Fruit fly (Drosophila melanogaster) whole organism, embryonic: ENCODE data around the gene CG6216.
A peak's percentile ranks its signal among the peaks of the same experiment; 100 is the strongest.

Experiments used
- Abd-B ChIP-seq: fragments of 200-800 bp; sonication (Bioruptor generic); optimal IDR thresholded peaks from 2 replicates; lab custom pipeline; 2018; ENCODE audit warnings: missing biosample characterization, mild to moderate bottlenecking, missing genetic modification characterization, moderate library complexity
- Aef1 ChIP-seq: fragments of 200-800 bp; sonication (Bioruptor generic); IDR thresholded peaks from 3 replicates; pipeline ENCODE4 v1.3.6; 2022; ENCODE audit warnings: missing biosample characterization, missing genetic modification characterization
- Bgb ChIP-seq: fragments of 200-800 bp; sonication (Bioruptor generic); IDR thresholded peaks from 2 replicates; pipeline ENCODE4 v1.3.6; 2022; ENCODE audit warnings: missing biosample characterization, missing genetic modification characterization; ENCODE audit not compliant: partially characterized antibody
- CG10321 ChIP-seq: fragments of 200-800 bp; sonication (Bioruptor generic); IDR thresholded peaks from 2 replicates; pipeline ENCODE4 v1.3.6; 2022; ENCODE audit warnings: missing biosample characterization, missing genetic modification characterization
- CG10543 ChIP-seq: fragments of 200-800 bp; sonication (Bioruptor generic); optimal IDR thresholded peaks from 3 replicates; lab custom pipeline; 2017; ENCODE audit warnings: missing biosample characterization, mild to moderate bottlenecking, missing genetic modification characterization, moderate library complexity
- CG10979 ChIP-seq: fragments of 200-800 bp; sonication (Bioruptor generic); optimal IDR thresholded peaks from 2 replicates; lab custom pipeline; 2018; ENCODE audit warnings: missing biosample characterization, mild to moderate bottlenecking, missing genetic modification characterization, moderate library complexity
- CG14014 ChIP-seq: fragments of 200-800 bp; sonication (Bioruptor generic); IDR thresholded peaks from 2 replicates; pipeline ENCODE4 v1.3.6; 2022; ENCODE audit warnings: missing biosample characterization, missing genetic modification characterization
- CG1603 ChIP-seq: fragments of 200-800 bp; sonication (Bioruptor generic); optimal IDR thresholded peaks from 2 replicates; lab custom pipeline; 2019; ENCODE audit warnings: missing biosample characterization, mild to moderate bottlenecking, missing genetic modification characterization, moderate library complexity
- CG17186 ChIP-seq: fragments of 200-800 bp; sonication (Bioruptor generic); optimal IDR thresholded peaks from 3 replicates; lab custom pipeline; 2017; ENCODE audit warnings: missing biosample characterization, missing genetic modification reagents, missing genetic modification characterization
- CG17612 ChIP-seq: fragments of 200-800 bp; sonication (Bioruptor generic); IDR thresholded peaks from 2 replicates; pipeline ENCODE4 v1.3.6; 2022; ENCODE audit warnings: missing biosample characterization, missing genetic modification characterization
- CG18262 ChIP-seq: fragments of 200-800 bp; optimal IDR thresholded peaks from 3 replicates; lab custom pipeline; 2019; ENCODE audit warnings: missing biosample characterization, mild to moderate bottlenecking, missing genetic modification characterization, moderate library complexity
- CG2875 ChIP-seq: fragments of 200-800 bp; sonication (Bioruptor generic); optimal IDR thresholded peaks from 2 replicates; lab custom pipeline; 2017; ENCODE audit warnings: missing biosample characterization, mild to moderate bottlenecking, missing genetic modification characterization, missing genetic modification reagents
- CG31388 ChIP-seq: fragments of 200-800 bp; sonication (Bioruptor generic); optimal IDR thresholded peaks from 2 replicates; lab custom pipeline; 2016; ENCODE audit warnings: missing biosample characterization, missing genetic modification characterization
- CG32532 ChIP-seq: fragments of 200-800 bp; sonication (Bioruptor generic); IDR thresholded peaks from 2 replicates; pipeline ENCODE4 v1.3.6; 2022; ENCODE audit warnings: missing biosample characterization, missing genetic modification characterization
- CG3281 ChIP-seq: fragments of 200-800 bp; sonication (Bioruptor generic); optimal IDR thresholded peaks from 3 replicates; lab custom pipeline; 2017; ENCODE audit warnings: missing biosample characterization, mild to moderate bottlenecking, missing genetic modification characterization
- CG33213 ChIP-seq: fragments of 200-800 bp; sonication (Bioruptor generic); optimal IDR thresholded peaks from 3 replicates; lab custom pipeline; 2016; ENCODE audit warnings: missing biosample characterization, missing genetic modification characterization
- CG3407 ChIP-seq: fragments of 200-800 bp; sonication (Bioruptor generic); optimal IDR thresholded peaks from 2 replicates; lab custom pipeline; 2018; ENCODE audit warnings: missing biosample characterization, mild to moderate bottlenecking, missing genetic modification characterization
- CG34376 ChIP-seq: fragments of 200-800 bp; sonication (Bioruptor generic); optimal IDR thresholded peaks from 2 replicates; lab custom pipeline; 2018; ENCODE audit warnings: missing biosample characterization, mild to moderate bottlenecking, missing genetic modification characterization
- CG4424 ChIP-seq: fragments of 200-800 bp; sonication (Bioruptor generic); optimal IDR thresholded peaks from 3 replicates; lab custom pipeline; 2016; ENCODE audit warnings: missing biosample characterization, missing genetic modification characterization
- CG4854 ChIP-seq: fragments of 200-800 bp; sonication (Bioruptor generic); optimal IDR thresholded peaks from 2 replicates; lab custom pipeline; 2016; ENCODE audit warnings: missing biosample characterization, missing genetic modification characterization, inconsistent platforms
- CG6254 ChIP-seq: fragments of 200-800 bp; sonication (Bioruptor generic); optimal IDR thresholded peaks from 3 replicates; lab custom pipeline; 2017; ENCODE audit warnings: mild to moderate bottlenecking, missing biosample characterization, missing genetic modification reagents, missing genetic modification characterization
- CG6683 ChIP-seq: fragments of 200-800 bp; sonication (Bioruptor generic); optimal IDR thresholded peaks from 2 replicates; lab custom pipeline; 2017; ENCODE audit warnings: missing biosample characterization, mild to moderate bottlenecking, missing genetic modification characterization, missing genetic modification reagents
- CG6813 ChIP-seq: fragments of 200-800 bp; sonication (Bioruptor generic); optimal IDR thresholded peaks from 2 replicates; lab custom pipeline; 2017; ENCODE audit warnings: missing biosample characterization, missing genetic modification characterization, mild to moderate bottlenecking, moderate library complexity, missing genetic modification reagents
- CG7963 ChIP-seq: fragments of 200-800 bp; sonication (Bioruptor generic); IDR thresholded peaks from 3 replicates; pipeline ENCODE4 v1.3.6; 2022; ENCODE audit warnings: missing biosample characterization, missing genetic modification characterization; ENCODE audit not compliant: partially characterized antibody
- CG8478 ChIP-seq: fragments of >200 bp; optimal IDR thresholded peaks from 2 replicates; lab custom pipeline; 2018
- CG8924 ChIP-seq: fragments of 200-800 bp; optimal IDR thresholded peaks from 3 replicates; lab custom pipeline; 2019; ENCODE audit warnings: missing biosample characterization, mild to moderate bottlenecking, missing genetic modification characterization, moderate library complexity
- Fer1 ChIP-seq: fragments of 200-800 bp; sonication (Bioruptor generic); optimal IDR thresholded peaks from 2 replicates; lab custom pipeline; 2017; ENCODE audit warnings: missing biosample characterization, mild to moderate bottlenecking, missing genetic modification characterization
- Max ChIP-seq: fragments of 200-800 bp; sonication (Bioruptor generic); optimal IDR thresholded peaks from 2 replicates; lab custom pipeline; 2016; ENCODE audit warnings: missing biosample characterization, mild to moderate bottlenecking, missing genetic modification characterization
- NC2β ChIP-seq: fragments of 200-800 bp; sonication (Bioruptor generic); optimal IDR thresholded peaks from 2 replicates; lab custom pipeline; 2016; ENCODE audit warnings: missing biosample characterization, missing genetic modification characterization
- Sox100B ChIP-seq: fragments of 200-800 bp; sonication (Bioruptor generic); optimal IDR thresholded peaks from 3 replicates; lab custom pipeline; 2018; ENCODE audit warnings: missing biosample characterization, mild to moderate bottlenecking, missing genetic modification characterization
- Sry-β ChIP-seq: fragments of 200-800 bp; sonication (Bioruptor generic); optimal IDR thresholded peaks from 2 replicates; lab custom pipeline; 2018; ENCODE audit warnings: missing biosample characterization, mild to moderate bottlenecking, missing genetic modification characterization, moderate library complexity
- Ssrp ChIP-seq: fragments of 200-800 bp; sonication (Bioruptor generic); optimal IDR thresholded peaks from 2 replicates; lab custom pipeline; 2018; ENCODE audit warnings: missing biosample characterization, mild to moderate bottlenecking, missing genetic modification characterization, moderate library complexity
- Vsx1 ChIP-seq: fragments of 200-800 bp; sonication (Bioruptor generic); optimal IDR thresholded peaks from 2 replicates; lab custom pipeline; 2017; ENCODE audit warnings: missing biosample characterization, mild to moderate bottlenecking, missing genetic modification characterization, missing genetic modification reagents
- bbx ChIP-seq: fragments of 200-800 bp; sonication (Bioruptor generic); IDR thresholded peaks from 2 replicates; pipeline ENCODE4 v1.3.6; 2022; ENCODE audit warnings: missing biosample characterization, missing genetic modification characterization; ENCODE audit not compliant: partially characterized antibody
- caup ChIP-seq: fragments of 200-800 bp; sonication (Bioruptor generic); optimal IDR thresholded peaks from 3 replicates; lab custom pipeline; 2017; ENCODE audit warnings: missing biosample characterization, mild to moderate bottlenecking, missing genetic modification characterization, moderate library complexity; ENCODE audit not compliant: severe bottlenecking
- corto ChIP-seq: fragments of 200-800 bp; sonication (Bioruptor generic); optimal IDR thresholded peaks from 2 replicates; lab custom pipeline; 2016; ENCODE audit warnings: missing biosample characterization, mild to moderate bottlenecking, missing genetic modification characterization, moderate library complexity
- crol ChIP-seq: fragments of 200-800 bp; sonication (Bioruptor generic); IDR thresholded peaks from 2 replicates; pipeline ENCODE4 v1.3.6; 2022; ENCODE audit warnings: missing biosample characterization, missing genetic modification characterization
- cwo ChIP-seq: fragments of 200-800 bp; sonication (Bioruptor generic); optimal IDR thresholded peaks from 3 replicates; lab custom pipeline; 2017; ENCODE audit warnings: missing biosample characterization, missing genetic modification characterization, mild to moderate bottlenecking, moderate library complexity, missing genetic modification reagents
- en ChIP-seq: fragments of 200-800 bp; sonication (Bioruptor generic); optimal IDR thresholded peaks from 2 replicates; lab custom pipeline; 2016; ENCODE audit warnings: missing biosample characterization, missing genetic modification characterization
- grau ChIP-seq: fragments of 200-800 bp; optimal IDR thresholded peaks from 3 replicates; lab custom pipeline; 2019; ENCODE audit warnings: missing biosample characterization, mild to moderate bottlenecking, missing genetic modification characterization, moderate library complexity
- lab ChIP-seq: fragments of 200-800 bp; sonication (Bioruptor generic); optimal IDR thresholded peaks from 3 replicates; lab custom pipeline; 2017; ENCODE audit warnings: missing biosample characterization, missing genetic modification characterization, mild to moderate bottlenecking, moderate library complexity, missing genetic modification reagents
- mld ChIP-seq: fragments of 200-800 bp; sonication (Bioruptor generic); IDR thresholded peaks from 3 replicates; pipeline ENCODE4 v1.3.6; 2022; ENCODE audit warnings: missing biosample characterization, missing genetic modification characterization; ENCODE audit not compliant: partially characterized antibody
- nom ChIP-seq: fragments of 200-800 bp; sonication (Bioruptor generic); optimal IDR thresholded peaks from 2 replicates; lab custom pipeline; 2017; ENCODE audit warnings: missing biosample characterization, missing genetic modification characterization, mild to moderate bottlenecking, moderate library complexity, missing genetic modification reagents
- schlank ChIP-seq: fragments of 200-800 bp; sonication (Bioruptor generic); optimal IDR thresholded peaks from 2 replicates; lab custom pipeline; 2018; ENCODE audit warnings: missing biosample characterization, mild to moderate bottlenecking, missing genetic modification characterization
- scrt ChIP-seq: fragments of 200-800 bp; sonication (Bioruptor generic); optimal IDR thresholded peaks from 2 replicates; lab custom pipeline; 2018; ENCODE audit warnings: missing biosample characterization, mild to moderate bottlenecking, missing genetic modification characterization, moderate library complexity
- sob ChIP-seq: fragments of 200-800 bp; sonication (Bioruptor generic); IDR thresholded peaks from 2 replicates; pipeline ENCODE4 v1.3.6; 2022; ENCODE audit warnings: missing biosample characterization, missing genetic modification characterization
- ssp ChIP-seq: fragments of 200-800 bp; sonication (Bioruptor generic); IDR thresholded peaks from 2 replicates; pipeline ENCODE4 v1.3.6; 2022; ENCODE audit warnings: missing biosample characterization, missing genetic modification characterization
- tap ChIP-seq: fragments of 200-800 bp; optimal IDR thresholded peaks from 3 replicates; lab custom pipeline; 2019; ENCODE audit warnings: missing biosample characterization, mild to moderate bottlenecking, missing genetic modification characterization, moderate library complexity
- vvl ChIP-seq: fragments of 200-800 bp; sonication (Bioruptor generic); IDR thresholded peaks from 2 replicates; pipeline ENCODE4 v1.3.6; 2022; ENCODE audit warnings: missing biosample characterization, missing genetic modification characterization
- wek ChIP-seq: fragments of 200-800 bp; sonication (Bioruptor generic); optimal IDR thresholded peaks from 3 replicates; lab custom pipeline; 2018; ENCODE audit warnings: missing biosample characterization, mild to moderate bottlenecking, missing genetic modification characterization, moderate library complexity

CG6216 gene

dm6 chr3L:11107432-11107831, 43.2 kb downstream of the CG6216 start, which contains the start of gene CG32073 (continued):
- TF ChIP-seq Vsx1 (GFP tag; lab: Kevin White, UChicago) (peak; percentile 67), CG6683 (GFP tag; lab: Kevin White, UChicago) (peak; percentile 40), NC2β (GFP tag; lab: Kevin White, UChicago) (no peak), nom (GFP tag; lab: Kevin White, UChicago) (no peak), CG3281 (peak; percentile 2), bbx (GFP tag; lab: Robert Waterston, UW) (no peak), scrt (GFP tag; lab: Kevin White, UChicago) (no peak), CG2875 (GFP tag; lab: Kevin White, UChicago) (peak; percentile 29), CG8924 (tag; lab: Kevin White, UChicago) (peak; percentile 9), CG10321 (no peak), grau (tag; lab: Kevin White, UChicago) (no peak), CG7963 (no peak), lab (peak; percentile 75), mld (no peak), CG17612 (no peak), CG3407 (GFP tag; lab: Kevin White, UChicago) (peak; percentile 26), Fer1 (peak; percentile 56), crol (GFP tag; lab: Robert Waterston, UW) (no peak), CG17186 (GFP tag; lab: Kevin White, UChicago) (no peak), CG6813 (GFP tag; lab: Kevin White, UChicago) (peak; percentile 55), cwo (peak; percentile 64), wek (GFP tag; lab: Kevin White, UChicago) (peak; percentile 40), CG32532 (GFP tag; lab: Robert Waterston, UW) (no peak), en (GFP tag; lab: Kevin White, UChicago) (no peak), CG34376 (GFP tag; lab: Kevin White, UChicago) (no peak), Sry-β (GFP tag; lab: Kevin White, UChicago) (peak; percentile 16), CG33213 (GFP tag; lab: Kevin White, UChicago) (peak; percentile 34), vvl (GFP tag; lab: Robert Waterston, UW) (peak; percentile 36; the same call in 1 of the 2 replicates), Max (GFP tag; lab: Kevin White, UChicago) (peak; percentile 35), CG1603 (tag; lab: Kevin White, UChicago) (peak; percentile 23), CG8478 (lab: Kevin White, UChicago) (no peak), tap (tag; lab: Kevin White, UChicago) (peak; percentile 36), Abd-B (GFP tag; lab: Kevin White, UChicago) (no peak), CG4424 (GFP tag; lab: Kevin White, UChicago) (peak; percentile 40), corto (GFP tag; lab: Kevin White, UChicago) (no peak), CG31388 (GFP tag; lab: Kevin White, UChicago) (no peak), schlank (peak; percentile 33), caup (GFP tag; lab: Kevin White, UChicago) (peak; percentile 38), CG10543 (GFP tag; lab: Kevin White, UChicago) (peak; percentile 40), Bgb (no peak), CG6254 (GFP tag; lab: Kevin White, UChicago) (peak; percentile 33), CG14014 (no peak), CG18262 (tag; lab: Kevin White, UChicago) (peak; percentile 43), CG4854 (GFP tag; lab: Kevin White, UChicago) (peak; percentile 28), Sox100B (peak; percentile 66), Ssrp (tag; lab: Kevin White, UChicago) (no peak), CG10979 (tag; lab: Kevin White, UChicago) (peak; percentile 33), sob (peak; percentile 40; the same call in 1 of the 2 replicates), Aef1 (GFP tag; lab: Robert Waterston, UW) (no peak), ssp (GFP tag; lab: Robert Waterston, UW) (no peak)
